Fruit fly (Drosophila melanogaster) Kc167 (cell line): ENCODE results near the gene CG14275.

ENCODE experiments used
- Sin3A ChIP-seq: fragments of >200 bp; optimal IDR thresholded peaks from 2 replicates; lab custom pipeline; 2018; ENCODE audit warnings: missing external identifiers
- psq ChIP-seq: fragments of >200 bp; optimal IDR thresholded peaks from 2 replicates; lab custom pipeline; 2017; ENCODE audit warnings: missing external identifiers
- ttk ChIP-seq: sonication (Bioruptor generic); optimal IDR thresholded peaks from 2 replicates; lab custom pipeline; 2017; ENCODE audit warnings: missing external identifiers

DNA sequence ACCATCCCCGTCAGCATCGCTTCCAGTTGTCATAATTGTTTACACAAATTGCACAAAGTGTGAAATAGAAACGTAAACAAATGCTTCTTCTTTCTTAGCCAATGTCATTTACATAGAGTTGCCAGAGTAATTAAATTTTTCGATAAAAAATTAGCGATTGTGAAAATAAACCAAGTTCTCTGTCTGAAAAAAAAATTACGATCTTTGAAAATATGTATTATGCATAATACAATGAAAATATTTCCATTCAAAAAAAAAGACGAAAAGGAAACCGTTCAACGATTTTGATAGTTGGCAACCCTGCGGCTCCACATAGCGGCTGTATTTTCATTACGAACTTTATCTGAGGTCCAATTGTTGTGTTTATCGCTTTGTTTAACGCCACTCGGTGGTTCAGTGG lies 16.2 kb upstream of the CG14275 start, which contains the start of the genes CG7810 and CG7806:
- no peak for TF ChIP-seq psq (lab: Kevin White, UChicago)
- no peak for TF ChIP-seq Sin3A
- no peak for TF ChIP-seq ttk (lab: Kevin White, UChicago)
